Fruit fly (Drosophila melanogaster): Measurements from ENCODE around the gene CG42249.

DNA sequence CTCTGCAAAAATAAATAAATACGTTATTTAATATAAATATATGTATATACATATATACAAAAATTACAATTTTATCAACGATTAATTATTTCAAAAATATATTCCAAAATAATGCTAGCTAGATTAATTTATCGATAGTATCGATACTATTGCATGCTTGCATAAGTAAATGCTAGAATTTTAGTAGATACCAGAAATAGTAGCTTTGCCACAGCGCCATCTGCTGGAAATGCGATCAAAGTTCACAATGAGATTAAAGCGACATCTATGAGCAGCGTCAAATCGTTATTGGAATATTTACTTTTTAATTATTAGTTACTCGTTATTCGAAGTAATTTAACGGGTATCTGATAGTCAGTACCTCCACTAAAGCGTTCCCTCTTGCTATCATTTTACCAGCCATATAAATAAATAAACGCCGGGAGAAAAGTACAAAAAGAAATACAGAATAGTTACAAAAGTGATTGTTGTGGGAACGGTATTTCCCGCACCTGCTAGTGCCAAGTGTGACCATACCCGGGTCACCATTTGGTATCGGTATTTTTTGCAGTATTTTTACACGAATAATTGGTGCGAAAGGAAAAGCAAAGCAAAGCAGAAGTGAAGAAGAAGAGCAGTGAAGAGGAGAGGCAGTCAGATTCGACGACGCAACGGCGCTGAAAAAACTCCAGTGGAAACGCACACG, 57.9 kb downstream of the CG42249 start, which contains the start of the genes rtv and Dlic:
- TF ChIP-seq CG16863 (GFP tag; optimal IDR thresholded peaks at IDR 0.05) (peak; percentile 29), Sox102F (GFP tag; optimal IDR thresholded peaks at IDR 0.05) (peak; percentile 32), Chrac-16 (GFP tag; optimal IDR thresholded peaks at IDR 0.05) (no peak), Ets97D (GFP tag; optimal IDR thresholded peaks at IDR 0.05) (peak; percentile 51), CG1603 (tag; optimal IDR thresholded peaks at IDR 0.05) (peak; percentile 23), sqz (GFP tag; optimal IDR thresholded peaks at IDR 0.05) (no peak), lola (GFP tag; optimal IDR thresholded peaks at IDR 0.05) (no peak), ranshi (GFP tag; IDR thresholded peaks at IDR 0.05) (no peak), Lpt (GFP tag; optimal IDR thresholded peaks at IDR 0.05) (no peak), row (GFP tag; IDR thresholded peaks at IDR 0.05) (peak; percentile 46)

Data from whole organism, embryonic.